Fruit fly (Drosophila melanogaster): ENCODE data around the gene Fhos.
A peak's percentile ranks its signal among the peaks of the same experiment; 100 is the strongest.

Fhos gene

DNA sequence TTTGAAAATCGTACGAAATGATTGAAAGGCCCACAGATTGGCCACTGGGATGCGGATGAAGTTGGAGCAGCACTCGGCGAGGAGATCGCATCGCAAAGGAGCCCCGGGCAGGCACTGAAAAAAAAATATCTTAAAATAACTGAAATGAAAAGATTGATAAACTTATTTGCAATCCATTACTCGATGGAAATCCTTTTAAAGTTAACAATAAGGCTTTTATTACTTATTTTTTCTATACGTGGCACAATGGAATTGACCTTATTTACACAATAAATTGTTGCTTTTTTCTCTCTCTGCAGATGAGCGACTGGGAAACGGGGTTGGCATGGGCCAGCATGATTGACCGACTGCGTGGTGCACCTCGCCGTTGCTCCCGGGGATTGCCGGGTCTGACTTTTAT is 2.2 kb upstream of the Fhos start (continued):
- TF ChIP-seq Vsx1 (GFP tag; optimal IDR thresholded peaks at IDR 0.05), result no peak
- TF ChIP-seq Ets97D (GFP tag; optimal IDR thresholded peaks at IDR 0.05), result no peak
- peak; percentile 7 for TF ChIP-seq CG11723 (GFP tag; optimal IDR thresholded peaks at IDR 0.05)
- no peak for TF ChIP-seq Kr (GFP tag; optimal IDR thresholded peaks at IDR 0.05)
- TF ChIP-seq mam (GFP tag; optimal IDR thresholded peaks at IDR 0.05), result no peak
- TF ChIP-seq CG17186 (GFP tag; optimal IDR thresholded peaks at IDR 0.05), result no peak
- TF ChIP-seq danr (GFP tag; IDR thresholded peaks at IDR 0.05), result no peak
- no peak for TF ChIP-seq CG2202 (tag; optimal IDR thresholded peaks at IDR 0.05)
- peak; percentile 54 for TF ChIP-seq pnt (GFP tag; optimal IDR thresholded peaks at IDR 0.05)
- TF ChIP-seq zfh2 (GFP tag; optimal IDR thresholded peaks at IDR 0.05), result no peak
- TF ChIP-seq Trl (optimal IDR thresholded peaks at IDR 0.05), result no peak
- TF ChIP-seq Trl (GFP tag; optimal IDR thresholded peaks at IDR 0.05), result no peak
- no peak for TF ChIP-seq CG6791 (GFP tag; IDR thresholded peaks at IDR 0.05; ENCODE audit: partially characterized antibody)
- TF ChIP-seq CoRest (tag; optimal IDR thresholded peaks at IDR 0.05), result peak; percentile 53
- peak; percentile 54 for TF ChIP-seq lab (GFP tag; optimal IDR thresholded peaks at IDR 0.05)
- no peak for TF ChIP-seq CG1792 (GFP tag; optimal IDR thresholded peaks at IDR 0.05)
- peak; percentile 32 for TF ChIP-seq CG16863 (GFP tag; optimal IDR thresholded peaks at IDR 0.05)
- TF ChIP-seq Optix (GFP tag; IDR thresholded peaks at IDR 0.05), result peak; percentile 41; the same call in 1 of the 3 replicates
- peak; percentile 67 for TF ChIP-seq CG6689 (GFP tag; IDR thresholded peaks at IDR 0.05)
- no peak for TF ChIP-seq ato (GFP tag; IDR thresholded peaks at IDR 0.05; ENCODE audit: partially characterized antibody)
- no peak for TF ChIP-seq Myb (GFP tag; optimal IDR thresholded peaks at IDR 0.05)
- TF ChIP-seq CG8765 (GFP tag; IDR thresholded peaks at IDR 0.05), result no peak
- no peak for TF ChIP-seq grn (GFP tag; optimal IDR thresholded peaks at IDR 0.05)
- peak; percentile 12 for TF ChIP-seq CG18619 (GFP tag; optimal IDR thresholded peaks at IDR 0.05)
- TF ChIP-seq wor (GFP tag; IDR thresholded peaks at IDR 0.05), result peak; percentile 68
- peak; percentile 34; the same call in 1 of the 3 replicates for TF ChIP-seq H15 (GFP tag; IDR thresholded peaks at IDR 0.05)
- no peak for TF ChIP-seq CG17568 (GFP tag; optimal IDR thresholded peaks at IDR 0.05)
- peak; percentile 72 for TF ChIP-seq CG17328 (GFP tag; IDR thresholded peaks at IDR 0.05)
- TF ChIP-seq CG10654 (GFP tag; optimal IDR thresholded peaks at IDR 0.05), result no peak
- TF ChIP-seq Hand (GFP tag; optimal IDR thresholded peaks at IDR 0.05), result no peak
- TF ChIP-seq CG43689 (GFP tag; IDR thresholded peaks at IDR 0.05), result no peak
- peak; percentile 42 for TF ChIP-seq gsb-n (tag; optimal IDR thresholded peaks at IDR 0.05)
- no peak for TF ChIP-seq twi (tag; optimal IDR thresholded peaks at IDR 0.05)
- no peak; the same call in 1 of the 2 replicates for TF ChIP-seq MBD-R2 (GFP tag; IDR thresholded peaks at IDR 0.05)
- no peak for TF ChIP-seq Stat92E (GFP tag; optimal IDR thresholded peaks at IDR 0.05)
- no peak for TF ChIP-seq D (optimal IDR thresholded peaks at IDR 0.05)
- TF ChIP-seq D (GFP tag; optimal IDR thresholded peaks at IDR 0.05), result peak; percentile 47
- TF ChIP-seq CG9932 (GFP tag; IDR thresholded peaks at IDR 0.05), result no peak
- peak; percentile 12 for TF ChIP-seq Camta (GFP tag; optimal IDR thresholded peaks at IDR 0.05)
- peak; percentile 26; the same call in 1 of the 2 replicates for TF ChIP-seq Awh (GFP tag; IDR thresholded peaks at IDR 0.05)
- TF ChIP-seq CG18262 (tag; optimal IDR thresholded peaks at IDR 0.05), result peak; percentile 65
- TF ChIP-seq CG7839 (tag; optimal IDR thresholded peaks at IDR 0.05), result peak; percentile 57
- TF ChIP-seq schlank (tag; optimal IDR thresholded peaks at IDR 0.05), result no peak
- no peak; the same call in 1 of the 2 replicates for TF ChIP-seq CG7372 (GFP tag; IDR thresholded peaks at IDR 0.05)
- no peak for TF ChIP-seq CG17802 (tag; optimal IDR thresholded peaks at IDR 0.05)
- no peak for TF ChIP-seq CG2129 (GFP tag; IDR thresholded peaks at IDR 0.05; ENCODE audit: partially characterized antibody)
- TF ChIP-seq CG11456 (GFP tag; IDR thresholded peaks at IDR 0.05), result no peak
- no peak for TF ChIP-seq cg (GFP tag; optimal IDR thresholded peaks at IDR 0.05)
- TF ChIP-seq bab2 (GFP tag; optimal IDR thresholded peaks at IDR 0.05), result peak; percentile 41
- peak; percentile 73 for TF ChIP-seq gem (tag; optimal IDR thresholded peaks at IDR 0.05)
- TF ChIP-seq Taf1 (GFP tag; IDR thresholded peaks at IDR 0.05), result no peak
- TF ChIP-seq Oli (tag; optimal IDR thresholded peaks at IDR 0.05), result peak; percentile 69

Measured in whole organism, embryonic.